Worm (Caenorhabditis elegans) whole organism, young adult: ENCODE results near the gene K11D12.7.

Experiments used
- ama-1 ChIP-seq, 3 experiments: fragments of 150-350 bp in 1 of 3; sonication (generic microtip) in 2 of 3; optimal IDR thresholded peaks; 2 replicates each; lab custom pipeline; 2014 to 2018; ENCODE audit warnings: missing biosample characterization in 2 of 3, missing genetic modification characterization in 2 of 3, missing genetic modification reagents in 2 of 3
- atf-7 ChIP-seq: sonication (generic microtip); optimal IDR thresholded peaks from 2 replicates; lab custom pipeline; 2017; ENCODE audit warnings: mild to moderate bottlenecking, missing genetic modification characterization, missing compliant biosample characterization
- ceh-27 ChIP-seq: fragments of 200-800 bp; sonication (Bioruptor generic); optimal IDR thresholded peaks from 2 replicates; lab custom pipeline; 2018; ENCODE audit warnings: mild to moderate bottlenecking, missing genetic modification characterization, moderate library complexity, missing compliant biosample characterization
- egl-18 ChIP-seq: fragments of 200-800 bp; sonication (Bioruptor generic); IDR thresholded peaks from 2 replicates; pipeline ENCODE4 v1.3.6; 2022; ENCODE audit warnings: missing genetic modification reagents, missing genetic modification characterization, missing compliant biosample characterization
- him-1 ChIP-seq: sonication (generic microtip); optimal IDR thresholded peaks from 2 replicates; lab custom pipeline; 2016; ENCODE audit warnings: missing genotype, missing genetic modification reagents, missing genetic modification characterization, missing compliant biosample characterization
- hsf-1 ChIP-seq: fragments of 200-800 bp; sonication (Bioruptor generic); IDR thresholded peaks from 2 replicates; pipeline ENCODE4 v1.3.6; 2022; ENCODE audit warnings: missing genetic modification reagents, missing genetic modification characterization, missing compliant biosample characterization
- lin-35 ChIP-seq, 3 experiments: fragments of 150-350 bp in 2 of 3; sonication (generic microtip) in 1 of 3; optimal IDR thresholded peaks; 2 replicates each; lab custom pipeline; 2014 to 2018; ENCODE audit warnings: missing biosample characterization in 3 of 3, missing genetic modification characterization in 3 of 3, missing genetic modification reagents in 3 of 3
- pha-4 ChIP-seq: fragments of 150-350 bp; sonication (generic microtip); optimal IDR thresholded peaks from 2 replicates; lab custom pipeline; 2014; ENCODE audit warnings: missing biosample characterization, missing genetic modification reagents, missing genetic modification characterization
- snpc-4 ChIP-seq, 5 experiments: fragments of 150-350 bp in 1 of 5; sonication (generic microtip) in 4 of 5; optimal IDR thresholded peaks; 2 replicates each; lab custom pipeline; 2014 to 2018; ENCODE audit warnings: missing genetic modification characterization in 5 of 5, missing biosample characterization in 3 of 5, antibody characterized with exemption in 2 of 5, mild to moderate bottlenecking in 2 of 5, missing compliant biosample characterization in 2 of 5, missing genotype in 2 of 5, moderate library complexity in 2 of 5, missing genetic modification reagents in 1 of 5
- somi-1 ChIP-seq: fragments of 200-800 bp; sonication (Bioruptor generic); optimal IDR thresholded peaks from 2 replicates; lab custom pipeline; 2018; ENCODE audit warnings: mild to moderate bottlenecking, missing genetic modification characterization, missing compliant biosample characterization

- TF ChIP-seq snpc-4 (GFP tag; optimal IDR thresholded peaks at IDR 0.05; lab: Kevin White, UChicago) (no peak), snpc-4 (tag; optimal IDR thresholded peaks at IDR 0.05; lab: Kevin White, UChicago) (no peak), atf-7 (no peak), ama-1 (optimal IDR thresholded peaks at IDR 0.05; lab: Kevin White, UChicago) (no peak), ama-1 (GFP tag; optimal IDR thresholded peaks at IDR 0.05; lab: Kevin White, UChicago) (no peak), lin-35 (GFP tag; optimal IDR thresholded peaks at IDR 0.05; lab: Kevin White, UChicago) (no peak), ceh-27 (GFP tag; lab: Kevin White, UChicago) (no peak), egl-18 (GFP tag; lab: Robert Waterston, UW) (no peak), pha-4 (tag; lab: Kevin White, UChicago) (no peak), hsf-1 (no peak), him-1 (tag; lab: Kevin White, UChicago) (no peak), somi-1 (GFP tag; lab: Kevin White, UChicago) (no peak)
Observed at ce11 chrV:5023355-5023754, 12.9 kb downstream of the K11D12.7 start.
